Fruit fly (Drosophila melanogaster): ENCODE measurements around the gene brk.

The brk gene

DNA sequence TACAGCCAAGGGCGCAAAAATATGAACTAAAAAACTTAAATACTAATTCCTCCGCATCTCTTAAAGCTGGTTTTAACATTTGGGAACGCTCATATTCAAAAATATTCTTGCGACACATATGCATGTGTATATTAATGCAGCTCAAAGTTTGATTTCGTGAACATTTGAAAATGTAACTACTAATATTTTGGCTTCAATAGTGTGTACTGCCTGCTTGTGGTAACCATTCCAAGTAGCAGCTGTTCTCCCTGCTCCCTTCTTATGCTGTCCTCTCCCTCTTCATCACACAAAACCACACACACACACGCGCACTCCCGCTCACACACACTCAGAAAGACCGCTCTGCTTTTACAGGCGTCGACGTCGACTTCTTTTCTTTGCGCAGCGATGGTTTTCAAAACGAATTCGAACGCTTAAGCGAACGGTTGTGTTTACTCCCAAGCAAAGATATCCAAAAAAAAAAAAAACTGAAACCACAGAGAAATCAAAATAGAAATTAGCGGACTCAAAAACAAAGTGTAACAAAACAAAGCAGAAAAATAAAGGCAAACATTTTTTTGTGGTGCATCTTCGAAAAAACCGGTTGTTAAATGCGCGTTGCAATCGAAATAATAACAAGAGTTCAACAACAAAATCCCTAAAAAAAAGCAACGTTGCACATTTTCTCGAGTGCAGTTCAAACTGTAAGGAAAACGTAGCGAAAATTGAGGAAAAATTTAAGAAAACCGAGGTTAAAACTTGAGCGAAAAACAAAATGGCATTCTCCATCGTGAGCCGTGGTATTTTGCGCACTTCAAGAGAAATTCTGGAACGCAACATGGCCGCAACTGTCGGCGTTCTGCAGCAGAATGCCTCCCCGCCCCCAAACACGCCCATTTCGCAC, 29.5 kb downstream of the brk start, which contains the start of gene CBP (continued):
- TF ChIP-seq abd-A (tag; optimal IDR thresholded peaks at IDR 0.05) (peak; percentile 81), pita (GFP tag; optimal IDR thresholded peaks at IDR 0.05) (no peak), zen2 (GFP tag; IDR thresholded peaks at IDR 0.05; ENCODE audit: partially characterized antibody) (no peak), NFAT (GFP tag; IDR thresholded peaks at IDR 0.05) (peak; percentile 80), sob (GFP tag; IDR thresholded peaks at IDR 0.05) (peak; percentile 93), kni (GFP tag; optimal IDR thresholded peaks at IDR 0.05) (peak; percentile 96), wek (GFP tag; optimal IDR thresholded peaks at IDR 0.05) (peak; percentile 93), ATbp (GFP tag; optimal IDR thresholded peaks at IDR 0.05) (peak; percentile 99), CG1024 (GFP tag; IDR thresholded peaks at IDR 0.05) (peak; percentile 92), eyg (GFP tag; optimal IDR thresholded peaks at IDR 0.05) (peak; percentile 93), CG11723 (GFP tag; optimal IDR thresholded peaks at IDR 0.05) (peak; percentile 97), tap (tag; optimal IDR thresholded peaks at IDR 0.05) (peak; percentile 98), shn (GFP tag; optimal IDR thresholded peaks at IDR 0.05) (peak; percentile 97), CG17802 (tag; optimal IDR thresholded peaks at IDR 0.05) (peak; percentile 93), CG12104 (GFP tag; optimal IDR thresholded peaks at IDR 0.05) (peak; percentile 97), CG10979 (tag; optimal IDR thresholded peaks at IDR 0.05) (peak; percentile 99), CG8924 (tag; optimal IDR thresholded peaks at IDR 0.05) (peak; percentile 99), fd64A (GFP tag; optimal IDR thresholded peaks at IDR 0.05) (peak; percentile 97), MBD-R2 (GFP tag; IDR thresholded peaks at IDR 0.05) (peak; percentile 81), insv (GFP tag; optimal IDR thresholded peaks at IDR 0.05) (peak; percentile 62 to 73), btn (GFP tag; optimal IDR thresholded peaks at IDR 0.05) (peak; percentile 96), Oaz (GFP tag; IDR thresholded peaks at IDR 0.05) (peak; percentile 87), ssp (GFP tag; IDR thresholded peaks at IDR 0.05) (peak; percentile 86), lov (optimal IDR thresholded peaks at IDR 0.05) (no peak), lov (GFP tag; IDR thresholded peaks at IDR 0.05) (peak; percentile 94), Hr3 (GFP tag; optimal IDR thresholded peaks at IDR 0.05) (peak; percentile 96), CG16813 (GFP tag; IDR thresholded peaks at IDR 0.05; ENCODE audit: partially characterized antibody) (no peak), Hr78 (GFP tag; optimal IDR thresholded peaks at IDR 0.05) (peak in 1 of 2 experiments; percentile 90), CG5245 (GFP tag; optimal IDR thresholded peaks at IDR 0.05) (peak; percentile 97), schlank (tag; optimal IDR thresholded peaks at IDR 0.05) (peak; percentile 91), Trl (optimal IDR thresholded peaks at IDR 0.05) (peak; percentile 42 to 63), Trl (GFP tag; optimal IDR thresholded peaks at IDR 0.05) (peak; percentile 98), CG6175 (GFP tag; IDR thresholded peaks at IDR 0.05) (peak; percentile 82; the same call in 2 of the 3 replicates), Adf1 (GFP tag; IDR thresholded peaks at IDR 0.05) (peak; percentile 91), Meics (GFP tag; optimal IDR thresholded peaks at IDR 0.05) (peak; percentile 96), inv (GFP tag; IDR thresholded peaks at IDR 0.05; ENCODE audit: partially characterized antibody) (no peak), Fer2 (tag; optimal IDR thresholded peaks at IDR 0.05) (peak; percentile 90), dmrt99B (tag; optimal IDR thresholded peaks at IDR 0.05) (peak; percentile 99), Chrac-16 (GFP tag; optimal IDR thresholded peaks at IDR 0.05) (peak; percentile 97), gcm (GFP tag; optimal IDR thresholded peaks at IDR 0.05) (peak; percentile 99), Med (GFP tag) (peak; percentile 100), stwl (tag; optimal IDR thresholded peaks at IDR 0.05) (peak; percentile 86), CG3163 (GFP tag; optimal IDR thresholded peaks at IDR 0.05) (peak; percentile 88), CG18262 (tag; optimal IDR thresholded peaks at IDR 0.05) (peak; percentile 99), CG5180 (GFP tag; optimal IDR thresholded peaks at IDR 0.05) (peak; percentile 91), gsb (GFP tag; IDR thresholded peaks at IDR 0.05) (peak; percentile 86), Dp (GFP tag; optimal IDR thresholded peaks at IDR 0.05) (peak; percentile 26), CG9817 (tag; optimal IDR thresholded peaks at IDR 0.05) (peak; percentile 96)
